Fruit fly (Drosophila melanogaster): ENCODE measurements around the gene CG2004.
A peak's percentile ranks its signal among the peaks of the same experiment; 100 is the strongest.

Gene CG2004

dm6 chrX:8681822-8682632, 32.7 kb downstream of the CG2004 start (continued):
- no peak for TF ChIP-seq cyc (GFP tag; optimal IDR thresholded peaks at IDR 0.05)
- TF ChIP-seq achi (GFP tag; optimal IDR thresholded peaks at IDR 0.05) = no peak
- no peak for TF ChIP-seq Sox14 (GFP tag; optimal IDR thresholded peaks at IDR 0.05)
- TF ChIP-seq CG16779 (tag; optimal IDR thresholded peaks at IDR 0.05) = no peak
- no peak for TF ChIP-seq fd85E (GFP tag; optimal IDR thresholded peaks at IDR 0.05)
- TF ChIP-seq CG6163 (GFP tag; IDR thresholded peaks at IDR 0.05) = peak; percentile 59; the same call in 2 of the 3 replicates
- no peak for TF ChIP-seq Gug (GFP tag; IDR thresholded peaks at IDR 0.05)
- no peak for TF ChIP-seq spab (GFP tag; optimal IDR thresholded peaks at IDR 0.05)
- no peak for TF ChIP-seq OdsH (GFP tag; optimal IDR thresholded peaks at IDR 0.05)
- no peak for TF ChIP-seq CG10631 (GFP tag; optimal IDR thresholded peaks at IDR 0.05)
- peak; percentile 79 for TF ChIP-seq svp (GFP tag)
- TF ChIP-seq ss (GFP tag; optimal IDR thresholded peaks at IDR 0.05) = peak in 1 of 2 experiments; percentile 42
- TF ChIP-seq Eip75B (GFP tag; optimal IDR thresholded peaks at IDR 0.05) = no peak
- no peak for TF ChIP-seq dsx (GFP tag; optimal IDR thresholded peaks at IDR 0.05; ENCODE audit: poor library complexity, severe bottlenecking)
- TF ChIP-seq net (GFP tag; optimal IDR thresholded peaks at IDR 0.05) = no peak
- TF ChIP-seq CG8319 (GFP tag; optimal IDR thresholded peaks at IDR 0.05) = no peak
- TF ChIP-seq CG11294 (GFP tag; IDR thresholded peaks at IDR 0.05) = no peak
- no peak for TF ChIP-seq CG3032 (tag; optimal IDR thresholded peaks at IDR 0.05)
- TF ChIP-seq CG3919 (GFP tag; optimal IDR thresholded peaks at IDR 0.05) = no peak

- TF ChIP-seq Eip78C (GFP tag) = peak; percentile 98
- TF ChIP-seq CG3032 (tag; optimal IDR thresholded peaks at IDR 0.05) = peak; percentile 96
- TF ChIP-seq CG11762 (GFP tag; optimal IDR thresholded peaks at IDR 0.05; ENCODE audit: insufficient read depth) = peak; percentile 90
- TF ChIP-seq svp (GFP tag) = peak; percentile 97
- peak; percentile 87 for TF ChIP-seq CG11902 (GFP tag; optimal IDR thresholded peaks at IDR 0.05)
- peak; percentile 90 for TF ChIP-seq Gug (GFP tag; IDR thresholded peaks at IDR 0.05)
- peak; percentile 96 for TF ChIP-seq Hr39 (GFP tag; optimal IDR thresholded peaks at IDR 0.05)
- peak; percentile 94 for TF ChIP-seq CG8119 (GFP tag; IDR thresholded peaks at IDR 0.05)
- peak; percentile 94 for TF ChIP-seq Ets21C (GFP tag; optimal IDR thresholded peaks at IDR 0.05)
- TF ChIP-seq CG3919 (GFP tag; optimal IDR thresholded peaks at IDR 0.05) = peak; percentile 95
- TF ChIP-seq CG8319 (GFP tag; optimal IDR thresholded peaks at IDR 0.05) = peak; percentile 90
- peak; percentile 38 for TF ChIP-seq fkh (GFP tag; optimal IDR thresholded peaks at IDR 0.05)
- peak; percentile 96 for TF ChIP-seq eg (GFP tag; IDR thresholded peaks at IDR 0.05)
- TF ChIP-seq CG7368 (GFP tag; optimal IDR thresholded peaks at IDR 0.05) = peak; percentile 92
- peak; percentile 93 for TF ChIP-seq CG10631 (GFP tag; optimal IDR thresholded peaks at IDR 0.05)
- TF ChIP-seq CG6792 (GFP tag; optimal IDR thresholded peaks at IDR 0.05) = peak; percentile 95
- peak; percentile 83 for TF ChIP-seq Eip93F (GFP tag; optimal IDR thresholded peaks at IDR 0.05)
- peak; percentile 83 for TF ChIP-seq Blimp-1 (GFP tag; optimal IDR thresholded peaks at IDR 0.05)
- TF ChIP-seq Ets96B (tag; optimal IDR thresholded peaks at IDR 0.05) = peak; percentile 94
- peak; percentile 91 for TF ChIP-seq CG6276 (GFP tag; optimal IDR thresholded peaks at IDR 0.05)
- TF ChIP-seq CG4318 (GFP tag; optimal IDR thresholded peaks at IDR 0.05) = peak; percentile 92
- TF ChIP-seq CG10669 (GFP tag; optimal IDR thresholded peaks at IDR 0.05) = peak; percentile 96
- TF ChIP-seq lz (GFP tag; optimal IDR thresholded peaks at IDR 0.05) = peak; percentile 97
- TF ChIP-seq CG15336 (GFP tag; IDR thresholded peaks at IDR 0.05) = peak; percentile 96
- peak; percentile 92 for TF ChIP-seq achi (GFP tag; optimal IDR thresholded peaks at IDR 0.05)
- peak; percentile 92 for TF ChIP-seq CG34406 (GFP tag; optimal IDR thresholded peaks at IDR 0.05)
- peak; percentile 92 for TF ChIP-seq CG8632 (GFP tag; optimal IDR thresholded peaks at IDR 0.05)
- peak; percentile 89 for TF ChIP-seq spab (GFP tag; optimal IDR thresholded peaks at IDR 0.05)
- peak; percentile 93 for TF ChIP-seq CG6808 (GFP tag; optimal IDR thresholded peaks at IDR 0.05)
- peak; percentile 94 for TF ChIP-seq Eip75B (GFP tag; optimal IDR thresholded peaks at IDR 0.05)
- peak; percentile 95 for TF ChIP-seq acj6 (GFP tag; optimal IDR thresholded peaks at IDR 0.05)
- TF ChIP-seq dac (GFP tag; optimal IDR thresholded peaks at IDR 0.05) = peak; percentile 95
- peak; percentile 94 for TF ChIP-seq Hr4 (GFP tag; optimal IDR thresholded peaks at IDR 0.05)
- TF ChIP-seq CG31627 (GFP tag; optimal IDR thresholded peaks at IDR 0.05) = peak; percentile 94
- TF ChIP-seq Lpt (GFP tag; optimal IDR thresholded peaks at IDR 0.05) = peak; percentile 88
- peak; percentile 96 for TF ChIP-seq Sox14 (GFP tag; optimal IDR thresholded peaks at IDR 0.05)
- peak; percentile 94 to 96 for TF ChIP-seq ss (GFP tag; optimal IDR thresholded peaks at IDR 0.05)
- TF ChIP-seq Met (GFP tag; optimal IDR thresholded peaks at IDR 0.05) = peak; percentile 96
Observed at dm6 chrX:8681189-8681821, 33.4 kb downstream of the CG2004 start, which contains the start of gene CAH3. TSS of gene CAH3 (plus strand) at chrX:8681252.

Measured in whole organism, prepupa.